Fruit fly (Drosophila melanogaster): ENCODE data around the gene Rab5.

dm6 chr2L:2357228-2357656, 7.8 kb downstream of the Rab5 start, which contains the start of gene CG9967:
- TF ChIP-seq h (optimal IDR thresholded peaks at IDR 0.05) (no peak), psq (optimal IDR thresholded peaks at IDR 0.05) (no peak), insv (optimal IDR thresholded peaks at IDR 0.05) (no peak)
